1 worm cellular context compared by ENCODE assay signal in the genomic region with DNA sequence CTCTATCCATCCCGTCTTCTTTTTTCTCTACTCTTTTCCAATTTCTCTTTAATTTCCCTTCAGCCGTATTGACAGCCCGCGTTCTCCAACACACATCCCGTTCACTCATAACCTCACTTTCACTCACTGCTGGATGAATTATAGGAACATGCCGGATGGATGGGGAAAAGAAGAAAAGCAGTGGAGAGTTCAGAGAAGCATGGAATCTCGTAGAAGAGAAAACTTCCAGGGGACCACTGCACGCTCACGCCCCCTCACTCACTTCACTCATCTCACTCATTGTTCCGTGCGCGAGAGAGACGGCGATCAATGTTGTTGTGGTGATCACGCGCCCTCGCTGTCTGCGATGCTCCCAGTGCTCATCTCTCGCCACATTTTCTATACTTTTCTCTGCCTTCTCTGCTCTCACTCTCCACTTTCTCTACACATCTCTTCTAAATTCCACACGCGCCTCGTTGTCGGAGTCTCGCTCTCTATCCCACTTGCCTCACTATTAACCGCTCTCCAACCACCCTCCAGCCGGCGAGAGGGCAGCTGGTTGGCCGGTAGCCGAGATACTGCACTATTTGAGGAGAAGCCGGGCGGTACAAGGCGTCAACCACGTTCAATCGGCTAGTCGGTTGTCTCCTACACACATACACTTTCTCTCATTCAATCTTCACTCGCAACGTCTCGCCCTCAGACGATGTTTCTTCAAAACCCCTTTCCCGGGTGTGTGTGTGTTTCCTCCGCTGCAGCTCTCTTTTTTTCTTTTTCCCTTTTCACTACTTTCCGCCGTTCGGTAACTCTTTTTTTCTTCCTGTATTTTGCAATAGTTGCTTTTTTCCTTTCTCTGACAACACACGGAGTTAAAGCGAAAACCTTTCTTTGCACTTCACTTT.
TF ChIP-seq lines count a peak whose summit lies in the region.

No protein-coding gene starts in this region.

TF ChIP-seq in whole organism, L1 larva, 84 proteins besides CTCF, POLR2A, EP300 and RAD21 (continued from another document):
- TF ChIP-seq lin-39 (tag; optimal IDR thresholded peaks at IDR 0.05; lab: Kevin White, UChicago) = peak; percentile 26
- peak; percentile 70 for TF ChIP-seq C16A3.4 (tag; optimal IDR thresholded peaks at IDR 0.05; lab: Kevin White, UChicago)
- TF ChIP-seq ztf-11 (tag; optimal IDR thresholded peaks at IDR 0.05; lab: Kevin White, UChicago) = peak in 1 of 2 experiments; percentile 60
- TF ChIP-seq lir-3 (tag; optimal IDR thresholded peaks at IDR 0.05; lab: Kevin White, UChicago; ENCODE audit: poor library complexity) = peak; percentile 78
- TF ChIP-seq Y116A8C.19 (tag; optimal IDR thresholded peaks at IDR 0.05; lab: Kevin White, UChicago; ENCODE audit: borderline replicate concordance) = no peak
- peak; percentile 79 for TF ChIP-seq zip-4 (GFP tag; optimal IDR thresholded peaks at IDR 0.05; lab: Kevin White, UChicago)
- peak; percentile 48 for TF ChIP-seq vab-15 (tag; optimal IDR thresholded peaks at IDR 0.05; lab: Kevin White, UChicago)
- TF ChIP-seq nhr-47 (tag; optimal IDR thresholded peaks at IDR 0.05; lab: Kevin White, UChicago) = peak; percentile 95
- peak; percentile 75 for TF ChIP-seq mab-9 (GFP tag; IDR thresholded peaks at IDR 0.05; lab: Robert Waterston, UW)
- peak; percentile 71 for TF ChIP-seq ceh-8 (GFP tag; optimal IDR thresholded peaks at IDR 0.05; lab: Kevin White, UChicago)
- peak; percentile 87 for TF ChIP-seq irx-1 (tag; optimal IDR thresholded peaks at IDR 0.05; lab: Kevin White, UChicago)
- TF ChIP-seq aha-1 (tag; optimal IDR thresholded peaks at IDR 0.05; lab: Kevin White, UChicago) = no peak
- peak; percentile 70 for TF ChIP-seq isw-1 (GFP tag; IDR thresholded peaks at IDR 0.05; lab: Robert Waterston, UW)
- no peak for TF ChIP-seq lin-15B (tag; optimal IDR thresholded peaks at IDR 0.05; lab: Kevin White, UChicago)
- TF ChIP-seq hlh-17 (GFP tag; optimal IDR thresholded peaks at IDR 0.05; lab: Kevin White, UChicago; ENCODE audit: borderline replicate concordance) = no peak
- peak; percentile 3 for TF ChIP-seq efl-3 (GFP tag; optimal IDR thresholded peaks at IDR 0.05; lab: Kevin White, UChicago)
- TF ChIP-seq nhr-237 (tag; optimal IDR thresholded peaks at IDR 0.05; lab: Kevin White, UChicago) = peak; percentile 69
- peak; percentile 82 for TF ChIP-seq sox-4 (tag; optimal IDR thresholded peaks at IDR 0.05; lab: Kevin White, UChicago)
- peak; percentile 97 for TF ChIP-seq nhr-20 (tag; optimal IDR thresholded peaks at IDR 0.05; lab: Kevin White, UChicago)
- TF ChIP-seq swsn-7 (tag; optimal IDR thresholded peaks at IDR 0.05; lab: Kevin White, UChicago) = peak; percentile 95
- peak; percentile 99 for TF ChIP-seq blmp-1 (tag; optimal IDR thresholded peaks at IDR 0.05; lab: Kevin White, UChicago)
- no peak for TF ChIP-seq nhr-12 (tag; optimal IDR thresholded peaks at IDR 0.05; lab: Kevin White, UChicago)
- no peak for TF ChIP-seq nhr-76 (tag; optimal IDR thresholded peaks at IDR 0.05; lab: Kevin White, UChicago)
- peak; percentile 62 for TF ChIP-seq nhr-11 (tag; optimal IDR thresholded peaks at IDR 0.05; lab: Kevin White, UChicago)
- TF ChIP-seq nhr-90 (tag; optimal IDR thresholded peaks at IDR 0.05; lab: Kevin White, UChicago; ENCODE audit: poor library complexity) = peak; percentile 81
- peak; percentile 97 for TF ChIP-seq fkh-8 (tag; optimal IDR thresholded peaks at IDR 0.05; lab: Kevin White, UChicago)
- peak; percentile 54 to 95 for TF ChIP-seq egl-27 (tag; optimal IDR thresholded peaks at IDR 0.05; lab: Kevin White, UChicago)
- TF ChIP-seq lsy-2 (tag; optimal IDR thresholded peaks at IDR 0.05; lab: Kevin White, UChicago) = peak; percentile 68 to 70
- peak; percentile 78 for TF ChIP-seq jun-1 (tag; optimal IDR thresholded peaks at IDR 0.05; lab: Kevin White, UChicago)
- TF ChIP-seq unc-130 (tag; optimal IDR thresholded peaks at IDR 0.05; lab: Kevin White, UChicago) = peak; percentile 67
